Fruit fly (Drosophila melanogaster) whole organism, embryonic: ENCODE results near the gene Cpsf5.

ENCODE experiments used
- Atf3 ChIP-seq: fragments of 200-800 bp; sonication (Bioruptor generic); optimal IDR thresholded peaks from 3 replicates; lab custom pipeline; 2016; ENCODE audit warnings: missing biosample characterization, missing genetic modification characterization
- B-H1 ChIP-seq: fragments of 200-800 bp; sonication (Bioruptor generic); IDR thresholded peaks from 3 replicates; pipeline ENCODE4 v1.3.6; 2022; ENCODE audit warnings: missing biosample characterization, missing genetic modification characterization
- CG10654 ChIP-seq: fragments of 200-800 bp; sonication (Bioruptor generic); optimal IDR thresholded peaks from 2 replicates; lab custom pipeline; 2016; ENCODE audit warnings: missing biosample characterization, missing genetic modification characterization
- CG11085 ChIP-seq: fragments of 200-800 bp; sonication (Bioruptor generic); IDR thresholded peaks from 2 replicates; pipeline ENCODE4 v1.3.6; 2022; ENCODE audit warnings: missing biosample characterization, missing genetic modification characterization
- CG11093 ChIP-seq: fragments of 200-800 bp; sonication (Bioruptor generic); IDR thresholded peaks from 3 replicates; pipeline ENCODE4 v1.3.6; 2022; ENCODE audit warnings: missing biosample characterization, missing genetic modification characterization
- CG13624 ChIP-seq: fragments of 200-800 bp; sonication (Bioruptor generic); optimal IDR thresholded peaks from 2 replicates; lab custom pipeline; 2016; ENCODE audit warnings: missing biosample characterization, missing genetic modification characterization
- CG15011 ChIP-seq: fragments of 200-800 bp; sonication (Bioruptor generic); optimal IDR thresholded peaks from 3 replicates; lab custom pipeline; 2018; ENCODE audit warnings: missing biosample characterization, mild to moderate bottlenecking, missing genetic modification characterization
- CG16813 ChIP-seq: fragments of 200-800 bp; sonication (Bioruptor generic); IDR thresholded peaks from 3 replicates; pipeline ENCODE4 v1.3.6; 2022; ENCODE audit warnings: missing biosample characterization, missing genetic modification characterization; ENCODE audit not compliant: partially characterized antibody
- CG16815 ChIP-seq: fragments of 200-800 bp; sonication (Bioruptor generic); optimal IDR thresholded peaks from 3 replicates; lab custom pipeline; 2017; ENCODE audit warnings: missing biosample characterization, mild to moderate bottlenecking, missing genetic modification characterization
- CG17912 ChIP-seq: fragments of 200-800 bp; sonication (Bioruptor generic); optimal IDR thresholded peaks from 2 replicates; lab custom pipeline; 2018; ENCODE audit warnings: missing biosample characterization, mild to moderate bottlenecking, missing genetic modification characterization
- CG2120 ChIP-seq: fragments of 200-800 bp; sonication (Bioruptor generic); optimal IDR thresholded peaks from 3 replicates; lab custom pipeline; 2016; ENCODE audit warnings: missing biosample characterization, missing genetic modification characterization
- CG2199 ChIP-seq: fragments of 200-800 bp; sonication (Bioruptor generic); IDR thresholded peaks from 3 replicates; pipeline ENCODE4 v1.3.6; 2022; ENCODE audit warnings: missing biosample characterization, missing genetic modification characterization
- CG2202 ChIP-seq: fragments of 200-800 bp; sonication (Bioruptor generic); optimal IDR thresholded peaks from 2 replicates; lab custom pipeline; 2018; ENCODE audit warnings: missing biosample characterization, mild to moderate bottlenecking, missing genetic modification characterization
- CG30431 ChIP-seq: fragments of 200-800 bp; sonication (Bioruptor generic); optimal IDR thresholded peaks from 2 replicates; lab custom pipeline; 2017; ENCODE audit warnings: missing biosample characterization, missing genetic modification characterization
- CG33213 ChIP-seq: fragments of 200-800 bp; sonication (Bioruptor generic); optimal IDR thresholded peaks from 3 replicates; lab custom pipeline; 2016; ENCODE audit warnings: missing biosample characterization, missing genetic modification characterization
- CG3407 ChIP-seq: fragments of 200-800 bp; sonication (Bioruptor generic); optimal IDR thresholded peaks from 2 replicates; lab custom pipeline; 2018; ENCODE audit warnings: missing biosample characterization, mild to moderate bottlenecking, missing genetic modification characterization
- CG3995 ChIP-seq: fragments of 200-800 bp; sonication (Bioruptor generic); optimal IDR thresholded peaks from 3 replicates; lab custom pipeline; 2016; ENCODE audit warnings: missing biosample characterization, missing genetic modification characterization
- CG6175 ChIP-seq: fragments of 200-800 bp; sonication (Bioruptor generic); IDR thresholded peaks from 3 replicates; pipeline ENCODE4 v1.3.6; 2022; ENCODE audit warnings: missing biosample characterization, missing genetic modification characterization
- CG6272 ChIP-seq: fragments of 200-800 bp; sonication (Bioruptor generic); IDR thresholded peaks from 2 replicates; pipeline ENCODE4 v1.3.6; 2022; ENCODE audit warnings: missing biosample characterization, missing genetic modification characterization
- CG6813 ChIP-seq: fragments of 200-800 bp; sonication (Bioruptor generic); optimal IDR thresholded peaks from 2 replicates; lab custom pipeline; 2017; ENCODE audit warnings: missing biosample characterization, missing genetic modification characterization, mild to moderate bottlenecking, moderate library complexity, missing genetic modification reagents
- CG7928 ChIP-seq: fragments of 200-800 bp; sonication (Bioruptor generic); optimal IDR thresholded peaks from 2 replicates; lab custom pipeline; 2017; ENCODE audit warnings: missing biosample characterization, mild to moderate bottlenecking, missing genetic modification characterization
- CG8388 ChIP-seq: fragments of 200-800 bp; sonication (Bioruptor generic); optimal IDR thresholded peaks from 2 replicates; lab custom pipeline; 2019; ENCODE audit warnings: missing biosample characterization, mild to moderate bottlenecking, missing genetic modification characterization, moderate library complexity
- CG9437 ChIP-seq: fragments of 200-800 bp; sonication (Bioruptor generic); optimal IDR thresholded peaks from 2 replicates; lab custom pipeline; 2018; ENCODE audit warnings: missing biosample characterization, mild to moderate bottlenecking, missing genetic modification characterization
- CHES-1-like ChIP-seq: fragments of 200-800 bp; sonication (Bioruptor generic); optimal IDR thresholded peaks from 2 replicates; lab custom pipeline; 2016; ENCODE audit warnings: missing biosample characterization, missing genetic modification characterization
- D ChIP-seq, 2 experiments: fragments of 200-800 bp in 1 of 2; fragments of >200 bp in 1 of 2; sonication (Bioruptor generic) in 1 of 2; optimal IDR thresholded peaks; 2 replicates in 1 of 2; 3 replicates in 1 of 2; lab custom pipeline; 2017; ENCODE audit warnings: mild to moderate bottlenecking in 1 of 2, missing biosample characterization in 1 of 2, missing genetic modification characterization in 1 of 2, missing genetic modification reagents in 1 of 2
- Deaf1 ChIP-seq: fragments of 200-800 bp; optimal IDR thresholded peaks from 3 replicates; lab custom pipeline; 2019; ENCODE audit warnings: missing biosample characterization, mild to moderate bottlenecking, missing genetic modification characterization, moderate library complexity
- H2.0 ChIP-seq: fragments of 200-800 bp; sonication (Bioruptor generic); IDR thresholded peaks from 2 replicates; pipeline ENCODE4 v1.3.6; 2022; ENCODE audit warnings: missing biosample characterization, missing genetic modification characterization
- Hr3 ChIP-seq: fragments of 200-800 bp; sonication (Bioruptor generic); optimal IDR thresholded peaks from 3 replicates; lab custom pipeline; 2016; ENCODE audit warnings: missing biosample characterization, missing genetic modification characterization
- Hsf ChIP-seq: fragments of 200-800 bp; sonication (Bioruptor generic); optimal IDR thresholded peaks from 3 replicates; lab custom pipeline; 2016; ENCODE audit warnings: missing biosample characterization, missing genetic modification characterization
- Mes4 ChIP-seq: fragments of 200-800 bp; sonication (Bioruptor generic); optimal IDR thresholded peaks from 2 replicates; lab custom pipeline; 2016; ENCODE audit warnings: missing biosample characterization, missing genetic modification characterization
- TFAM ChIP-seq: fragments of 200-800 bp; sonication (Bioruptor generic); optimal IDR thresholded peaks from 2 replicates; lab custom pipeline; 2017; ENCODE audit warnings: missing biosample characterization, missing genetic modification characterization, inconsistent platforms
- Xbp1 ChIP-seq: fragments of 200-800 bp; sonication (Bioruptor generic); optimal IDR thresholded peaks from 3 replicates; lab custom pipeline; 2016; ENCODE audit warnings: missing biosample characterization, mild to moderate bottlenecking, missing genetic modification characterization
- az2 ChIP-seq: fragments of 200-800 bp; sonication (Bioruptor generic); optimal IDR thresholded peaks from 3 replicates; lab custom pipeline; 2016; ENCODE audit warnings: missing biosample characterization, missing genetic modification characterization
- chinmo ChIP-seq: fragments of 200-800 bp; sonication (Bioruptor generic); IDR thresholded peaks from 4 replicates; pipeline ENCODE4 v1.3.6; 2022; ENCODE audit warnings: missing biosample characterization, missing genetic modification characterization; ENCODE audit not compliant: partially characterized antibody
- dimm ChIP-seq: fragments of 200-800 bp; sonication (Bioruptor generic); IDR thresholded peaks from 2 replicates; pipeline ENCODE4 v1.3.6; 2022; ENCODE audit warnings: missing biosample characterization, missing genetic modification characterization
- emc ChIP-seq: fragments of 200-800 bp; sonication (Bioruptor generic); optimal IDR thresholded peaks from 2 replicates; lab custom pipeline; 2016; ENCODE audit warnings: missing biosample characterization, missing genetic modification characterization
- fu2 ChIP-seq: fragments of 200-800 bp; sonication (Bioruptor generic); optimal IDR thresholded peaks from 2 replicates; lab custom pipeline; 2016; ENCODE audit warnings: missing biosample characterization, missing genetic modification characterization
- gcm ChIP-seq: fragments of 200-800 bp; sonication (Bioruptor generic); optimal IDR thresholded peaks from 2 replicates; lab custom pipeline; 2019; ENCODE audit warnings: missing biosample characterization, mild to moderate bottlenecking, missing genetic modification characterization, moderate library complexity
- lilli ChIP-seq: fragments of 200-800 bp; sonication (Bioruptor generic); optimal IDR thresholded peaks from 3 replicates; lab custom pipeline; 2016; ENCODE audit warnings: missing biosample characterization, missing genetic modification characterization
- oc ChIP-seq: fragments of 200-800 bp; sonication (Bioruptor generic); optimal IDR thresholded peaks from 2 replicates; lab custom pipeline; 2018; ENCODE audit warnings: missing biosample characterization, mild to moderate bottlenecking, missing genetic modification characterization, moderate library complexity
- pan ChIP-seq, 4 experiments: fragments of >200 bp in 3 of 4; fragments of 200-800 bp in 1 of 4; sonication (Bioruptor generic) in 1 of 4; optimal IDR thresholded peaks in 3 of 4; IDR thresholded peaks in 1 of 4; 2 replicates each; pipeline versions ENCODE4 v1.3.6 to Lab custom; 2017 to 2022; ENCODE audit warnings: missing biosample characterization in 2 of 4, missing genetic modification characterization in 2 of 4, mixed read lengths in 1 of 4
- pros ChIP-seq: fragments of 200-800 bp; sonication (Bioruptor generic); optimal IDR thresholded peaks from 3 replicates; lab custom pipeline; 2019; ENCODE audit warnings: missing biosample characterization, mild to moderate bottlenecking, missing genetic modification characterization, moderate library complexity
- psq ChIP-seq: fragments of 200-800 bp; sonication (Bioruptor generic); optimal IDR thresholded peaks from 2 replicates; lab custom pipeline; 2017; ENCODE audit warnings: missing biosample characterization, missing genetic modification characterization
- sens ChIP-seq: fragments of 200-800 bp; sonication (Bioruptor generic); peaks from one replicate; lab custom pipeline; 2016; ENCODE audit warnings: missing biosample characterization, missing genetic modification characterization
- shn ChIP-seq: fragments of 200-800 bp; sonication (Bioruptor generic); optimal IDR thresholded peaks from 3 replicates; lab custom pipeline; 2016; ENCODE audit warnings: missing biosample characterization, missing genetic modification characterization
- sim ChIP-seq: fragments of 200-800 bp; sonication (Bioruptor generic); IDR thresholded peaks from 2 replicates; pipeline ENCODE4 v1.3.6; 2022; ENCODE audit warnings: missing biosample characterization, missing genetic modification characterization
- stwl ChIP-seq: fragments of 200-800 bp; sonication (Bioruptor generic); optimal IDR thresholded peaks from 3 replicates; lab custom pipeline; 2018; ENCODE audit warnings: missing biosample characterization, mild to moderate bottlenecking, missing genetic modification characterization, moderate library complexity
- tx ChIP-seq: fragments of 200-800 bp; sonication (Bioruptor generic); optimal IDR thresholded peaks from 2 replicates; lab custom pipeline; 2016; ENCODE audit warnings: missing biosample characterization, missing genetic modification characterization
- zfh2 ChIP-seq: fragments of 200-800 bp; sonication (Bioruptor generic); optimal IDR thresholded peaks from 2 replicates; lab custom pipeline; 2016; ENCODE audit warnings: missing biosample characterization, missing genetic modification characterization

Cpsf5 gene

dm6 chr3L:9383345-9384075 lies 27.3 kb upstream of the Cpsf5 start, which contains the start of gene Hsp27 (continued):
- TF ChIP-seq CG11085 (GFP tag; lab: Robert Waterston, UW): peak; percentile 97
- peak; percentile 74 for TF ChIP-seq Atf3 (GFP tag; lab: Kevin White, UChicago)
- TF ChIP-seq CG2199 (GFP tag; lab: Robert Waterston, UW): peak; percentile 99
- TF ChIP-seq CG2202 (tag; lab: Kevin White, UChicago): peak; percentile 95
- TF ChIP-seq chinmo (GFP tag; lab: Robert Waterston, UW): no peak
- TF ChIP-seq CG17912 (GFP tag; lab: Kevin White, UChicago): peak; percentile 54
- TF ChIP-seq sens (GFP tag; lab: Kevin White, UChicago): peak; percentile 99
- peak; percentile 98 for TF ChIP-seq lilli
- peak; percentile 92 for TF ChIP-seq psq (GFP tag; lab: Kevin White, UChicago)
- peak; percentile 83 for TF ChIP-seq CHES-1-like
- TF ChIP-seq Hr3 (GFP tag; lab: Kevin White, UChicago): peak; percentile 98
- TF ChIP-seq zfh2 (GFP tag; lab: Kevin White, UChicago): peak; percentile 96
- peak; percentile 98 for TF ChIP-seq CG30431 (GFP tag; lab: Kevin White, UChicago)
- peak; percentile 65 for TF ChIP-seq stwl (tag; lab: Kevin White, UChicago)
- TF ChIP-seq CG3995: peak; percentile 80
- peak; percentile 96 for TF ChIP-seq CG15011 (GFP tag; lab: Kevin White, UChicago)
- TF ChIP-seq Deaf1: peak; percentile 86
- peak; percentile 68 for TF ChIP-seq Mes4
- TF ChIP-seq TFAM (GFP tag; lab: Kevin White, UChicago): peak; percentile 92
- peak; percentile 98 for TF ChIP-seq CG3407 (GFP tag; lab: Kevin White, UChicago)
- peak; percentile 70 for TF ChIP-seq tx (GFP tag; lab: Kevin White, UChicago)
- no peak for TF ChIP-seq D (optimal IDR thresholded peaks at IDR 0.05; lab: Kevin White, UChicago)
- TF ChIP-seq D (GFP tag; optimal IDR thresholded peaks at IDR 0.05; lab: Kevin White, UChicago): peak; percentile 98
- peak; percentile 97 for TF ChIP-seq sim
- TF ChIP-seq fu2 (GFP tag; lab: Kevin White, UChicago): peak; percentile 75
- peak; percentile 97 for TF ChIP-seq gcm (GFP tag; lab: Kevin White, UChicago)
- no peak for TF ChIP-seq pan (optimal IDR thresholded peaks at IDR 0.05; lab: Kevin White, UChicago)
- peak in 1 of 2 experiments; percentile 99 for TF ChIP-seq pan (GFP tag; optimal IDR thresholded peaks at IDR 0.05 in 1 of 2, IDR thresholded peaks at IDR 0.05 in 1 of 2)
- peak; percentile 97 for TF ChIP-seq Hsf
- peak; percentile 98 for TF ChIP-seq H2.0
- peak; percentile 97 for TF ChIP-seq CG6175 (GFP tag; lab: Robert Waterston, UW)
- peak; percentile 98 for TF ChIP-seq CG11093
- peak; percentile 99 for TF ChIP-seq az2 (GFP tag; lab: Kevin White, UChicago)
- peak; percentile 98 for TF ChIP-seq CG10654
- TF ChIP-seq CG33213 (GFP tag; lab: Kevin White, UChicago): peak; percentile 96
- TF ChIP-seq CG13624 (GFP tag; lab: Kevin White, UChicago): peak; percentile 96
- TF ChIP-seq CG16813 (GFP tag; lab: Robert Waterston, UW): no peak
- TF ChIP-seq CG2120 (GFP tag; lab: Kevin White, UChicago): peak; percentile 97
- peak; percentile 98 for TF ChIP-seq B-H1 (GFP tag; lab: Robert Waterston, UW)
- TF ChIP-seq shn (GFP tag; lab: Kevin White, UChicago): peak; percentile 74
- peak; percentile 92 for TF ChIP-seq CG9437
- TF ChIP-seq Xbp1 (GFP tag; lab: Kevin White, UChicago): peak; percentile 99
- TF ChIP-seq CG6813 (GFP tag; lab: Kevin White, UChicago): peak; percentile 97
- TF ChIP-seq CG7928 (GFP tag; lab: Kevin White, UChicago): peak; percentile 82
- TF ChIP-seq CG6272 (GFP tag; lab: Robert Waterston, UW): peak; percentile 98
- TF ChIP-seq pros (GFP tag; lab: Kevin White, UChicago): no peak
- peak; percentile 88 for TF ChIP-seq emc (GFP tag; lab: Kevin White, UChicago)
- peak; percentile 91 for TF ChIP-seq dimm (GFP tag; lab: Robert Waterston, UW)
- peak; percentile 97 for TF ChIP-seq CG8388 (GFP tag; lab: Kevin White, UChicago)
- peak; percentile 99 for TF ChIP-seq oc (tag; lab: Kevin White, UChicago)
- TF ChIP-seq CG16815: peak; percentile 97
